Fruit fly (Drosophila melanogaster): Measurements from ENCODE around the gene Ubr3.

Ubr3 gene

dm6 chrX:7909482-7909881, 26.2 kb upstream of the Ubr3 start (continued):
- TF ChIP-seq gem (tag; optimal IDR thresholded peaks at IDR 0.05) = peak; percentile 62
- no peak for TF ChIP-seq slp2 (GFP tag; optimal IDR thresholded peaks at IDR 0.05)
- no peak for TF ChIP-seq NC2α (GFP tag; optimal IDR thresholded peaks at IDR 0.05)
- peak; percentile 14 for TF ChIP-seq cwo (GFP tag; optimal IDR thresholded peaks at IDR 0.05)
- TF ChIP-seq jigr1 (GFP tag; IDR thresholded peaks at IDR 0.05) = no peak
- TF ChIP-seq esg (GFP tag; conservative IDR thresholded peaks at IDR 0.05) = 0 out of 2 replicates have a peak, but pooled peaks have one; percentile 11
- no peak for TF ChIP-seq CG5180 (GFP tag; optimal IDR thresholded peaks at IDR 0.05)
- TF ChIP-seq Gug (GFP tag; IDR thresholded peaks at IDR 0.05) = no peak
- TF ChIP-seq CG11456 (GFP tag; IDR thresholded peaks at IDR 0.05) = no peak
- TF ChIP-seq CG15696 (tag; optimal IDR thresholded peaks at IDR 0.05) = no peak
- TF ChIP-seq CG11398 (GFP tag; optimal IDR thresholded peaks at IDR 0.05) = no peak
- TF ChIP-seq btn (GFP tag; optimal IDR thresholded peaks at IDR 0.05) = no peak
- no peak for TF ChIP-seq Dref (GFP tag; IDR thresholded peaks at IDR 0.05)
- TF ChIP-seq sd (tag; optimal IDR thresholded peaks at IDR 0.05) = no peak
- no peak for TF ChIP-seq Max (GFP tag; optimal IDR thresholded peaks at IDR 0.05)
- no peak for TF ChIP-seq CG2116 (GFP tag; optimal IDR thresholded peaks at IDR 0.05)
- TF ChIP-seq CG3847 (GFP tag; IDR thresholded peaks at IDR 0.05) = no peak
- no peak for TF ChIP-seq fd3F (GFP tag; optimal IDR thresholded peaks at IDR 0.05)
- no peak for TF ChIP-seq Asciz (GFP tag; optimal IDR thresholded peaks at IDR 0.05)
- no peak for TF ChIP-seq Hand (GFP tag; optimal IDR thresholded peaks at IDR 0.05)
- no peak for TF ChIP-seq CG10543 (GFP tag; optimal IDR thresholded peaks at IDR 0.05)
- no peak for TF ChIP-seq CG17912 (GFP tag; optimal IDR thresholded peaks at IDR 0.05)
- TF ChIP-seq grn (GFP tag; optimal IDR thresholded peaks at IDR 0.05) = no peak
- no peak for TF ChIP-seq Mes4 (GFP tag; optimal IDR thresholded peaks at IDR 0.05)
- TF ChIP-seq CG15011 (GFP tag; optimal IDR thresholded peaks at IDR 0.05) = no peak
- no peak for TF ChIP-seq oc (tag; optimal IDR thresholded peaks at IDR 0.05)
- no peak for TF ChIP-seq dm (GFP tag; optimal IDR thresholded peaks at IDR 0.05)
- TF ChIP-seq YL-1 (GFP tag; optimal IDR thresholded peaks at IDR 0.05) = no peak
- no peak for TF ChIP-seq Optix (GFP tag; IDR thresholded peaks at IDR 0.05)
- no peak for TF ChIP-seq maf-S (GFP tag; optimal IDR thresholded peaks at IDR 0.05)
- TF ChIP-seq psq (GFP tag; optimal IDR thresholded peaks at IDR 0.05) = no peak
- no peak for TF ChIP-seq danr (GFP tag; IDR thresholded peaks at IDR 0.05)
- TF ChIP-seq CG4328 (GFP tag; optimal IDR thresholded peaks at IDR 0.05) = no peak
- TF ChIP-seq tap (tag; optimal IDR thresholded peaks at IDR 0.05) = peak; percentile 7
- no peak for TF ChIP-seq stwl (tag; optimal IDR thresholded peaks at IDR 0.05)
- no peak for TF ChIP-seq Drgx (GFP tag; IDR thresholded peaks at IDR 0.05)
- no peak for TF ChIP-seq eve (GFP tag; optimal IDR thresholded peaks at IDR 0.05)
- peak; percentile 15 for TF ChIP-seq D19A (tag; optimal IDR thresholded peaks at IDR 0.05)
- TF ChIP-seq CG5953 (GFP tag; IDR thresholded peaks at IDR 0.05) = no peak
- no peak for TF ChIP-seq gcm (GFP tag; optimal IDR thresholded peaks at IDR 0.05)
- TF ChIP-seq Lpt (GFP tag; optimal IDR thresholded peaks at IDR 0.05) = no peak
- no peak for TF ChIP-seq H15 (GFP tag; IDR thresholded peaks at IDR 0.05)
- TF ChIP-seq row (GFP tag; IDR thresholded peaks at IDR 0.05) = peak; percentile 60; the same call in 2 of the 3 replicates
- TF ChIP-seq bab2 (GFP tag; optimal IDR thresholded peaks at IDR 0.05) = peak; percentile 13
- no peak for TF ChIP-seq CG14965 (GFP tag; optimal IDR thresholded peaks at IDR 0.05; ENCODE audit: borderline replicate concordance)
- TF ChIP-seq ssp (GFP tag; IDR thresholded peaks at IDR 0.05) = no peak
- no peak for TF ChIP-seq vnd (GFP tag; IDR thresholded peaks at IDR 0.05; ENCODE audit: partially characterized antibody)
- TF ChIP-seq gfzf (GFP tag; optimal IDR thresholded peaks at IDR 0.05) = no peak
- TF ChIP-seq CG6254 (GFP tag; optimal IDR thresholded peaks at IDR 0.05) = no peak
- no peak for TF ChIP-seq CG33213 (GFP tag; optimal IDR thresholded peaks at IDR 0.05)
- no peak for TF ChIP-seq CG31388 (GFP tag; optimal IDR thresholded peaks at IDR 0.05)
- TF ChIP-seq wek (GFP tag; optimal IDR thresholded peaks at IDR 0.05) = no peak

Data from whole organism, embryonic.